Fruit fly (Drosophila melanogaster): ENCODE results near the gene CG2772.

The CG2772 gene

DNA sequence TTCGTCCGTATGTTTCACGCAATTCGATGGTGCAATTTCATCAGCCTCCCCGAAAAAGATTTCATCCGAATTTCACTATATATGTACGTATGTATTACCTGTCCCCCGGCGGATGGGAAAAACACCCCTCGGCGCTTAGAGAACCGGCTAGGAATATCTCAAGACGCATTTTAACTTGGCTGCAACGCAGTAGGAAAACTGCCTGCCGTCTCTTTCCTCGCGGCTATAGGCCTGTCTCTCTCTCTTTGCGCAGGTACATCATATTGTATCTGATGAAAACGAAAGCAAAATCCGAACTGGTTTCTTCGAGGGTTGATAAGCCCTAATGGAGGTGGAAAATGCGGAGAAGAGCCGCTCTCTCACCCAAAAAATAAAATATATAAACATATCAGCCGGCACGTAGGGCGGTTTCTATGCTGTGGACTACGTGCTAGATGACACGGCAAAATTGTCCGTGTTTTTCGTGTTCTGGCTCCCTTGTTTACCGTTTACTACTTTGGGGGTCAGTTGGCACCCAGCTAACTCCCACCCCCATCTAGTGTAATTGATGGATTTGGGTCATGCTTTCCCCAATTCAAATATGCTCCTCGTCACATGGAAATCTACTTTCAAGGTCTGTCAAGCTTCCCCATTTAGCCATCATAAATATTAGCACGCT, 30.7 kb downstream of the CG2772 start:
- no peak for TF ChIP-seq CTCF (optimal IDR thresholded peaks at IDR 0.05)
- no peak for TF ChIP-seq CG8478 (optimal IDR thresholded peaks at IDR 0.05)

DNA sequence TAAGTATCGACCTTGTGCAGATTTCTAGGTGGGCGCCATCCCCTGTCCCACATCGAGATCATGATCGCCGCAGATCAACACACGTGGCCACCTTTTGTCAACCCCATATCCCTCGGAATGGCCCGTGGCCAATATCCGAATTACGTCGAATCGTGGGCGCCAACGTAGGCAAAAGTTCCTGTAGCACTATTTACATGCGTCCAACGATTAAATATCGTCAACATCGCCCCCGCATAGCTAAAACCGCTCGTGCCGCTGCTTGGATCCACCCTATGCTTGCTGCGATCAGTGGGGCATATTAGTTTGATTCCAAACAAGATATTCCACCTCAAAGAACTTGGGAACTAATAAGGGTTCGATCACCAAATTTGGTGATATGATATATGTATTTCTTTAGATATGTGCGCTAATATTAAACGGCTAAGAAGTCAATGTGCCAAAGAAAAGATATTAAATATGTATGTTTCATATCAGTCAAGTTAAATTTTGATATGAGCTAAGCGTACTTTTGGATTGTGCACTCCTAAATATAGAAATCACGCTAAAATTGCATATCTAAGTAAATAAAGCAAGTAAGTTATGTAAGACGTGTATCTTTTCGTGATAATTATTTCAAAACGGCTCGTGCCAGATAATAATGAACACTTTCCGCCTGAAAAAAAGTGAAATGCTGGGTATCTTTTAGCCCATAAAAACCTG, 31.4 kb downstream of the CG2772 start:
- TF ChIP-seq CG8478 (optimal IDR thresholded peaks at IDR 0.05) (no peak), CTCF (optimal IDR thresholded peaks at IDR 0.05) (no peak)

dm6 chr2L:3478034-3478880, 32.5 kb downstream of the CG2772 start, which contains the start of gene Thor:
Thor (plus strand) TSS chr2L:3478434.
- TF ChIP-seq CG8478 (optimal IDR thresholded peaks at IDR 0.05), result no peak
- no peak for TF ChIP-seq CTCF (optimal IDR thresholded peaks at IDR 0.05)

DNA sequence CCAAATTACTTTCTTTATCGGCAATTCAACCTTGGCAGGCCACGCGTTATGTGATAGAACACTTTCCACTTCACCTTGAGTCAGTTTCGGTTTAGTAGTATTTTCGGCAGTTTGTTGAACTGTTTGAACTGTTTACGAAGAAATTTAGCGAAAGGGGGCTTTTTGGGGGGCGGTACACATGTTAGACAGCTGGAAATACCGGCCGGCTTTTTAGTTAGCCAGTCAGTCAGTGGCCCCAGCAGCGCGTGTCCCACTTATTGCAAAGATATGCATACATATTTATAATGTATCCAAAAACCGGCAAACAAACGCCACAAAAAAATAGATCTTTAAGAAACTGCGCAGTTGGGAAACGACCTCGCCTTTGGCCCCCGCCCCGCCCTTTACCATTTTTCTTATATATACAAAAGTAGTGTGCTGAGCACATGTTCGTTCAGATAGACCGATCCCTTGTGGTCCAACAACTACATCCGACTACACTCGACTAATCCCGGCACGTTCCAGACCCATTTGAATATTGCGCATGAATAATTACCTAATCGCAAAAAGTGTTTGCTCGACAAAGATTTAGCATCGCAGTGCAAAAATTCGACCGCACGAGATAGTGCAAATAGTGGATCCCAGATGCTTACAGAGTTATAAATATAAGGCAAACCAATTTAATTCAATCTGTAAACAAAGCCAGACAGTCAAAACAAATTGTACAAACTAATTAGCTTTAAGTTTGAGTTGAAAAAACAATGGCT, 34.1 kb downstream of the CG2772 start:
- TF ChIP-seq CG8478 (optimal IDR thresholded peaks at IDR 0.05), result no peak
- TF ChIP-seq CTCF (optimal IDR thresholded peaks at IDR 0.05), result no peak

DNA sequence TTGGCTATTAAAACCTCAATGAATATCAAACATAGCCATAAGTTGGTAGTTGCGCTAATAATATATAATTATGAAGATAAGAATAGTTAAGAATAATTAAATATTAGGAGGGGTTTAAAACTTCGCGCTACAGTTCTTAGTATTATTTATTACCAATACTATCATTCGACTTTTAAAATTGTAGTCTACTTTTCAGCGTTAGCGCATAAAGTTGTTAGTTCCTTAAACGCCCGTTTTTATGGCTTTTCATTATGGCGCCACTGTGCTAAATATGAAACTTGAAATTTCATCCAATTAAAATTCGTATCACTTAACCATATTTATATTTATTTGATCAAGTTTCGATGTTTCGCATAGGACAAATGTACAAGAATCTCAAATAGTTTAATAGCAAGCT, 34.6 kb downstream of the CG2772 start:
- TF ChIP-seq CG8478 (optimal IDR thresholded peaks at IDR 0.05) (no peak), CTCF (optimal IDR thresholded peaks at IDR 0.05) (peak; percentile 67 to 89)

DNA sequence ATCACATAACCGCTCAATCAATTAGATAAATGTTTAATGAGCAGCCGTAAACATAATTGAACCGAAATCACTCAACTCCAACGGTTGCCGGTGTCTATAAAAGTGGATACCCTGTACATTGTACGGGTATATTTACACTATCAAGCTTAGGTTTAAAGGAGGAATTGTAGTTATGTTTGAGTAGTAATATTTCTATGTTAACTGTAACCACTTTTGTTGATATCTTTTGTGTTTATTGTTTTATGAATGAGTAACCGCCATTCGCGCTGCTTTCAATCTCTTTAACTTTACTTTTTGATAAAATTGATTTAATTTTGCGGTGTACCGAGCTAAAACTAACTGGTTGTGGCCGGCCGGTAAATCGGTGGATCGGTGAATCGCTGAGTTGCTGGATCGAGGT, 36.2 kb downstream of the CG2772 start:
- TF ChIP-seq CTCF (optimal IDR thresholded peaks at IDR 0.05), result no peak

DNA sequence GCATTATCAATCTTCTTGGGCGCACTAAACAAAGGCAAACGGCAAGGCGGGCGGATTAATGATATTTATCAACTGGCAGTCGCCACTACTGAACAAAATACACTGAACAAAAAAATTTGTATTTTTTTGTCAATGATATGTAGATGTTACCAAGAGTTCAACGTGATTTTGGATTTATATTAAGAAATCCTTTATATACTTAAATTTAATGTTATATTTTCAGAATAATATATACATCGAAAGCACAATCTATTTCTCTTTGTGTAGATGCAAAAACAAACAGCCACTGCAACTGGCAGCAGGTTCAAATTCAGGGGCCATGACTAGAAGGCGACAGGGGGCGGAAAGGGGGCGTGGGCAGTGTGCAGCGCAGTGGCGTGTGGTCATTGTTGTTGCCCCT, 36.9 kb downstream of the CG2772 start:
- no peak for TF ChIP-seq CG8478 (optimal IDR thresholded peaks at IDR 0.05)
- TF ChIP-seq CTCF (optimal IDR thresholded peaks at IDR 0.05), result no peak

- TF ChIP-seq CTCF (optimal IDR thresholded peaks at IDR 0.05), result no peak
- TF ChIP-seq CG8478 (optimal IDR thresholded peaks at IDR 0.05), result no peak
These were observed 37.9 kb downstream of the CG2772 start for dm6 chr2L:3483672-3484071.

DNA sequence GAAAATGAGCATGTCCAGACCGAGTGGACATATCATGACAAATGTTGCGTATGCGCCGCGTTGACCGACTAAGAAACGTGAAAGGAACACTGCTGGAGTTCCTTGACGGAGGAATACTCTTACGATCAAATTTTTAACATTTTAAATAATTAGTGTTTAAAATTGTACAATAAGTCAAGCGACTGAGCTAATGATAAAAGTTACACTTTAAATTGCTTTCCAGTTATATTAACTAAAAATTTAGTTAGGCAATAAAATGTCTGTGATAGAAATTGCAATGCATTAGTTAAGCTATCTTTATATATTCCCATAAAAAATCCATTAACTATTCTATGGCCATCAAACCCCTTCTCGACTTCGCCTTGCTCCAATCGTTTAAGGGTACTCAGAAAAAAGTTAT, 39.0 kb downstream of the CG2772 start:
- TF ChIP-seq CTCF (optimal IDR thresholded peaks at IDR 0.05) (no peak), CG8478 (optimal IDR thresholded peaks at IDR 0.05) (no peak)

dm6 chr2L:3485506-3485905, 39.7 kb downstream of the CG2772 start:
- TF ChIP-seq CTCF (optimal IDR thresholded peaks at IDR 0.05) (no peak), CG8478 (optimal IDR thresholded peaks at IDR 0.05) (no peak)

dm6 chr2L:3490971-3491370, 45.2 kb downstream of the CG2772 start, which contains the start of gene CG15414:
CG15414 (minus strand) TSS chr2L:3491071.
- TF ChIP-seq CG8478 (optimal IDR thresholded peaks at IDR 0.05) (no peak), CTCF (optimal IDR thresholded peaks at IDR 0.05) (peak; percentile 22 to 31)

dm6 chr2L:3493475-3493874, 47.7 kb downstream of the CG2772 start:
- TF ChIP-seq CG8478 (optimal IDR thresholded peaks at IDR 0.05), result no peak
- TF ChIP-seq CTCF (optimal IDR thresholded peaks at IDR 0.05), result no peak

dm6 chr2L:3495465-3495864, 49.7 kb downstream of the CG2772 start:
- no peak for TF ChIP-seq CTCF (optimal IDR thresholded peaks at IDR 0.05)
- no peak for TF ChIP-seq CG8478 (optimal IDR thresholded peaks at IDR 0.05)

All from S2 (cell line).